Worm (Caenorhabditis elegans) whole organism, L2 larva: ENCODE data around the gene Y17G7B.21.

Experiments used
- C34F6.9 ChIP-seq: fragments of 150-350 bp; optimal IDR thresholded peaks from 2 replicates; lab custom pipeline; 2014; ENCODE audit warnings: missing biosample characterization, missing genetic modification characterization
- F13H6.1 ChIP-seq: sonication (generic microtip); optimal IDR thresholded peaks from 2 replicates; lab custom pipeline; 2016; ENCODE audit warnings: missing genetic modification characterization, missing compliant biosample characterization
- R02D3.7 ChIP-seq: fragments of 150-350 bp; optimal IDR thresholded peaks from 2 replicates; lab custom pipeline; 2014; ENCODE audit warnings: missing biosample characterization, missing genetic modification characterization
- Y55F3AM.14 ChIP-seq: fragments of 200-800 bp; sonication (Bioruptor generic); optimal IDR thresholded peaks from 2 replicates; lab custom pipeline; 2018; ENCODE audit warnings: mild to moderate bottlenecking, missing genetic modification characterization, missing compliant biosample characterization
- alr-1 ChIP-seq: fragments of 150-350 bp; optimal IDR thresholded peaks from 2 replicates; lab custom pipeline; 2014; ENCODE audit warnings: missing biosample characterization, missing genetic modification characterization
- ama-1 ChIP-seq: fragments of 150-350 bp; optimal IDR thresholded peaks from 2 replicates; lab custom pipeline; 2018; ENCODE audit warnings: inconsistent platforms
- blmp-1 ChIP-seq: sonication (generic microtip); optimal IDR thresholded peaks from 2 replicates; lab custom pipeline; 2017; ENCODE audit warnings: missing genetic modification characterization, mild to moderate bottlenecking, missing compliant biosample characterization, antibody characterized with exemption, moderate library complexity; ENCODE audit not compliant: insufficient read depth
- ceh-16 ChIP-seq: fragments of 150-350 bp; optimal IDR thresholded peaks from 2 replicates; lab custom pipeline; 2014; ENCODE audit warnings: missing biosample characterization, missing genetic modification characterization
- ceh-82 ChIP-seq: fragments of 150-350 bp; optimal IDR thresholded peaks from 2 replicates; lab custom pipeline; 2014; ENCODE audit warnings: missing biosample characterization, missing genetic modification characterization
- crh-2 ChIP-seq: sonication (generic microtip); optimal IDR thresholded peaks from 2 replicates; lab custom pipeline; 2017; ENCODE audit warnings: missing biosample characterization, missing genetic modification characterization
- dmd-4 ChIP-seq: sonication (generic microtip); optimal IDR thresholded peaks from 2 replicates; lab custom pipeline; 2017; ENCODE audit warnings: missing biosample characterization, missing genetic modification characterization
- egl-27 ChIP-seq: sonication (generic microtip); optimal IDR thresholded peaks from 3 replicates; lab custom pipeline; 2017; ENCODE audit warnings: missing biosample characterization, missing genetic modification reagents, missing genetic modification characterization
- elt-3 ChIP-seq: sonication (generic microtip); optimal IDR thresholded peaks from 2 replicates; lab custom pipeline; 2017; ENCODE audit warnings: missing biosample characterization, missing genetic modification characterization
- fos-1 ChIP-seq: fragments of 150-350 bp; optimal IDR thresholded peaks from 2 replicates; lab custom pipeline; 2014; ENCODE audit warnings: missing biosample characterization, missing genetic modification characterization
- gmeb-1 ChIP-seq: fragments of 150-350 bp; optimal IDR thresholded peaks from 2 replicates; lab custom pipeline; 2014; ENCODE audit warnings: missing biosample characterization, missing genetic modification characterization
- lin-11 ChIP-seq: fragments of 150-350 bp; sonication (generic microtip); optimal IDR thresholded peaks from 2 replicates; lab custom pipeline; 2014; ENCODE audit warnings: missing biosample characterization, missing genetic modification characterization, inconsistent platforms, mixed read lengths
- lin-13 ChIP-seq: fragments of 150-350 bp; optimal IDR thresholded peaks from 2 replicates; lab custom pipeline; 2014; ENCODE audit warnings: missing biosample characterization, missing genetic modification reagents, missing genetic modification characterization
- lin-39 ChIP-seq: fragments of 150-350 bp; optimal IDR thresholded peaks from 2 replicates; lab custom pipeline; 2014; ENCODE audit warnings: missing biosample characterization, missing genetic modification reagents, missing genetic modification characterization
- lsy-2 ChIP-seq, 2 experiments: fragments of 150-350 bp in 1 of 2; sonication (generic microtip) in 1 of 2; optimal IDR thresholded peaks; 2 replicates each; lab custom pipeline; 2014 to 2017; ENCODE audit warnings: missing biosample characterization in 2 of 2, missing genetic modification characterization in 2 of 2
- mab-5 ChIP-seq: fragments of 150-350 bp; optimal IDR thresholded peaks from 2 replicates; lab custom pipeline; 2014; ENCODE audit warnings: missing biosample characterization, missing genetic modification characterization
- mbf-1 ChIP-seq: sonication (generic microtip); optimal IDR thresholded peaks from 2 replicates; lab custom pipeline; 2017; ENCODE audit warnings: missing biosample characterization, missing genetic modification characterization
- mdl-1 ChIP-seq, 2 experiments: fragments of 150-350 bp in 1 of 2; sonication (generic microtip) in 1 of 2; optimal IDR thresholded peaks; 2 replicates each; lab custom pipeline; 2017; ENCODE audit warnings: missing biosample characterization in 2 of 2, missing genetic modification characterization in 2 of 2
- nhr-10 ChIP-seq: sonication (generic microtip); optimal IDR thresholded peaks from 2 replicates; lab custom pipeline; 2017; ENCODE audit warnings: missing biosample characterization, missing genetic modification characterization
- nhr-12 ChIP-seq: fragments of 150-350 bp; optimal IDR thresholded peaks from 2 replicates; lab custom pipeline; 2014; ENCODE audit warnings: missing biosample characterization, missing genetic modification characterization
- nhr-129 ChIP-seq: fragments of 150-350 bp; optimal IDR thresholded peaks from 2 replicates; lab custom pipeline; 2014; ENCODE audit warnings: missing biosample characterization, missing genetic modification characterization
- nhr-21 ChIP-seq: fragments of 150-350 bp; optimal IDR thresholded peaks from 2 replicates; lab custom pipeline; 2014; ENCODE audit warnings: missing biosample characterization, missing genetic modification characterization
- nhr-237 ChIP-seq: fragments of 150-350 bp; optimal IDR thresholded peaks from 2 replicates; lab custom pipeline; 2014; ENCODE audit warnings: missing biosample characterization, missing genetic modification characterization
- nhr-25 ChIP-seq: fragments of 150-350 bp; sonication (generic microtip); optimal IDR thresholded peaks from 3 replicates; lab custom pipeline; 2014; ENCODE audit warnings: missing biosample characterization, missing genetic modification characterization
- nhr-6 ChIP-seq: fragments of 150-350 bp; optimal IDR thresholded peaks from 2 replicates; lab custom pipeline; 2014; ENCODE audit warnings: missing biosample characterization, missing genetic modification characterization
- nhr-77 ChIP-seq: fragments of 150-350 bp; optimal IDR thresholded peaks from 2 replicates; lab custom pipeline; 2014; ENCODE audit warnings: missing biosample characterization, missing genetic modification characterization
- peb-1 ChIP-seq: fragments of 150-350 bp; optimal IDR thresholded peaks from 2 replicates; lab custom pipeline; 2014; ENCODE audit warnings: missing biosample characterization, missing genetic modification characterization
- sem-4 ChIP-seq: fragments of 150-350 bp; optimal IDR thresholded peaks from 2 replicates; lab custom pipeline; 2014; ENCODE audit warnings: missing biosample characterization, missing genetic modification reagents, missing genetic modification characterization
- skn-1 ChIP-seq: sonication (generic microtip); optimal IDR thresholded peaks from 2 replicates; lab custom pipeline; 2017; ENCODE audit warnings: missing biosample characterization, missing genetic modification characterization
- sma-3 ChIP-seq: sonication (generic microtip); optimal IDR thresholded peaks from 2 replicates; lab custom pipeline; 2016; ENCODE audit warnings: missing genetic modification reagents, missing genetic modification characterization, missing compliant biosample characterization
- sma-9 ChIP-seq, 2 experiments: fragments of 150-350 bp in 1 of 2; sonication (generic microtip) in 1 of 2; optimal IDR thresholded peaks; 2 replicates each; lab custom pipeline; 2014 to 2016; ENCODE audit warnings: missing genetic modification characterization in 2 of 2, mild to moderate bottlenecking in 1 of 2, missing biosample characterization in 1 of 2, missing compliant biosample characterization in 1 of 2, missing genetic modification reagents in 1 of 2, moderate library complexity in 1 of 2
- snpc-4 ChIP-seq: fragments of 150-350 bp; optimal IDR thresholded peaks from 2 replicates; lab custom pipeline; 2014; ENCODE audit warnings: missing biosample characterization, missing genetic modification characterization
- unc-55 ChIP-seq: fragments of 150-350 bp; sonication (generic microtip); optimal IDR thresholded peaks from 3 replicates; lab custom pipeline; 2014; ENCODE audit warnings: missing biosample characterization, missing genetic modification reagents, missing genetic modification characterization
- unc-62 ChIP-seq: fragments of 150-350 bp; optimal IDR thresholded peaks from 2 replicates; lab custom pipeline; 2014; ENCODE audit warnings: missing biosample characterization, missing genetic modification reagents, missing genetic modification characterization
- ztf-1 ChIP-seq: fragments of 200-800 bp; sonication (Bioruptor generic); conservative IDR thresholded peaks from 2 replicates; pipeline ENCODE4 v1.3.6; 2022; ENCODE audit warnings: missing genetic modification characterization, missing compliant biosample characterization
- ztf-11 ChIP-seq: sonication (generic microtip); optimal IDR thresholded peaks from 2 replicates; lab custom pipeline; 2017; ENCODE audit warnings: missing biosample characterization, missing genetic modification characterization
- ztf-4 ChIP-seq: fragments of 150-350 bp; optimal IDR thresholded peaks from 2 replicates; lab custom pipeline; 2014; ENCODE audit warnings: missing biosample characterization, missing genetic modification characterization

Gene Y17G7B.21

ce11 chrII:11978478-11978877, 1.0 kb upstream of the Y17G7B.21 start:
- TF ChIP-seq ceh-82 (tag; lab: Kevin White, UChicago), result no peak
- no peak for TF ChIP-seq dmd-4 (tag; lab: Kevin White, UChicago)
- TF ChIP-seq lin-39 (tag; lab: Kevin White, UChicago), result no peak
- no peak for TF ChIP-seq blmp-1 (tag; lab: Kevin White, UChicago)
- no peak for TF ChIP-seq nhr-25 (tag; lab: Kevin White, UChicago)
- TF ChIP-seq nhr-12, result no peak
- TF ChIP-seq unc-55 (GFP tag; lab: Kevin White, UChicago), result no peak
- no peak for TF ChIP-seq R02D3.7
- no peak for TF ChIP-seq egl-27
- TF ChIP-seq mbf-1 (tag; lab: Kevin White, UChicago), result no peak
- TF ChIP-seq, all 48 proteins: peak for 0

ce11 chrII:11976727-11977259, 668 bp downstream of the Y17G7B.21 start:
- TF ChIP-seq ztf-4 (no peak), lsy-2 (tag; optimal IDR thresholded peaks at IDR 0.05; lab: Kevin White, UChicago) (peak in 1 of 2 experiments; percentile 10), nhr-6 (tag; lab: Kevin White, UChicago) (no peak), mbf-1 (tag; lab: Kevin White, UChicago) (no peak)
- TF ChIP-seq, all 48 proteins: peak for 1

ce11 chrII:11974048-11974995, 3.1 kb downstream of the Y17G7B.21 start:
- TF ChIP-seq fos-1 (tag; lab: Kevin White, UChicago) (peak; percentile 80), Y55F3AM.14 (GFP tag; lab: Kevin White, UChicago) (peak; percentile 39), mab-5 (tag; lab: Kevin White, UChicago) (no peak), ama-1 (lab: Kevin White, UChicago) (peak; percentile 86), nhr-237 (no peak), sma-3 (GFP tag; lab: Kevin White, UChicago) (peak; percentile 33), skn-1 (tag; lab: Kevin White, UChicago) (no peak), alr-1 (tag; lab: Kevin White, UChicago) (no peak), lin-13 (GFP tag; lab: Kevin White, UChicago) (peak; percentile 46), F13H6.1 (peak; percentile 8), C34F6.9 (tag; lab: Kevin White, UChicago) (peak; percentile 34), nhr-77 (tag; lab: Kevin White, UChicago) (no peak), ceh-16 (tag; lab: Kevin White, UChicago) (no peak), elt-3 (tag; lab: Kevin White, UChicago) (no peak), nhr-12 (no peak), nhr-21 (tag; lab: Kevin White, UChicago) (no peak), lsy-2 (tag; optimal IDR thresholded peaks at IDR 0.05; lab: Kevin White, UChicago) (peak; percentile 17 to 57), nhr-10 (tag; lab: Kevin White, UChicago) (no peak), ztf-1 (GFP tag; lab: Robert Waterston, UW) (0 out of 2 replicates have a peak, but pooled peaks have one; percentile 82), sem-4 (tag; lab: Kevin White, UChicago) (no peak), unc-55 (GFP tag; lab: Kevin White, UChicago) (peak; percentile 45), mdl-1 (tag; optimal IDR thresholded peaks at IDR 0.05; lab: Kevin White, UChicago) (no peak), unc-62 (GFP tag; lab: Kevin White, UChicago) (no peak), ztf-4 (peak; percentile 58), peb-1 (tag; lab: Kevin White, UChicago) (no peak), gmeb-1 (tag; lab: Kevin White, UChicago) (peak; percentile 58), crh-2 (peak; percentile 28), ztf-11 (tag; lab: Kevin White, UChicago) (no peak), snpc-4 (peak; percentile 6), nhr-6 (tag; lab: Kevin White, UChicago) (no peak), lin-11 (tag; lab: Kevin White, UChicago) (no peak), nhr-129 (no peak), sma-9 (GFP tag; optimal IDR thresholded peaks at IDR 0.05; lab: Kevin White, UChicago) (no peak), sma-9 (tag; optimal IDR thresholded peaks at IDR 0.05; lab: Kevin White, UChicago) (no peak)
